Worm (Caenorhabditis elegans) whole organism, early embryonic: ENCODE measurements around the gene C08B6.8.

Source experiments
- B0310.2 ChIP-seq: sonication (generic microtip); optimal IDR thresholded peaks from 2 replicates; lab custom pipeline; 2016; ENCODE audit warnings: mild to moderate bottlenecking, missing genetic modification characterization, missing compliant biosample characterization
- F13C5.2 ChIP-seq: sonication (generic microtip); optimal IDR thresholded peaks from 2 replicates; lab custom pipeline; 2017; ENCODE audit warnings: mild to moderate bottlenecking, missing genetic modification characterization, inconsistent platforms, missing compliant biosample characterization
- aly-1 ChIP-seq: sonication (generic microtip); optimal IDR thresholded peaks from 2 replicates; lab custom pipeline; 2016; ENCODE audit warnings: missing genetic modification characterization, missing compliant biosample characterization
- ama-1 ChIP-seq: fragments of 150-350 bp; optimal IDR thresholded peaks from 2 replicates; lab custom pipeline; 2014
- ceh-13 ChIP-seq: fragments of 200-800 bp; sonication (Bioruptor generic); optimal IDR thresholded peaks from 2 replicates; lab custom pipeline; 2018; ENCODE audit warnings: mild to moderate bottlenecking, missing genetic modification characterization, missing compliant biosample characterization
- ceh-36 ChIP-seq: sonication (generic microtip); optimal IDR thresholded peaks from 2 replicates; lab custom pipeline; 2016; ENCODE audit warnings: missing genetic modification characterization, inconsistent platforms, missing compliant biosample characterization
- ets-7 ChIP-seq: sonication (generic microtip); optimal IDR thresholded peaks from 2 replicates; lab custom pipeline; 2016; ENCODE audit warnings: missing genotype, missing genetic modification characterization, missing compliant biosample characterization
- flt-1 ChIP-seq: fragments of 200-800 bp; sonication (Bioruptor generic); IDR thresholded peaks from 2 replicates; pipeline ENCODE4 v1.3.6; 2022; ENCODE audit warnings: missing genetic modification characterization, missing compliant biosample characterization
- hmbx-1 ChIP-seq: sonication (generic microtip); optimal IDR thresholded peaks from 2 replicates; lab custom pipeline; 2016; ENCODE audit warnings: mild to moderate bottlenecking, missing genetic modification characterization, missing compliant biosample characterization
- hmg-4 ChIP-seq: fragments of 200-800 bp; sonication (Bioruptor generic); optimal IDR thresholded peaks from 2 replicates; lab custom pipeline; 2018; ENCODE audit warnings: mild to moderate bottlenecking, missing genetic modification characterization, missing compliant biosample characterization
- hnd-1 ChIP-seq: sonication (generic microtip); optimal IDR thresholded peaks from 2 replicates; lab custom pipeline; 2016; ENCODE audit warnings: missing genetic modification characterization, missing compliant biosample characterization
- pes-1 ChIP-seq: fragments of 200-800 bp; sonication (Bioruptor generic); IDR thresholded peaks from 2 replicates; pipeline ENCODE4 v1.3.6; 2022; ENCODE audit warnings: missing genetic modification reagents, missing genetic modification characterization, missing compliant biosample characterization
- scrt-1 ChIP-seq: fragments of 200-800 bp; sonication (Bioruptor generic); IDR thresholded peaks from 2 replicates; pipeline ENCODE4 v1.3.6; 2022; ENCODE audit warnings: missing genetic modification characterization, missing compliant biosample characterization
- sea-1 ChIP-seq: fragments of 200-800 bp; sonication (Bioruptor generic); conservative IDR thresholded peaks from 2 replicates; pipeline ENCODE4 v1.3.6; 2022; ENCODE audit warnings: missing genetic modification characterization, missing compliant biosample characterization
- tbx-11 ChIP-seq: fragments of 200-800 bp; sonication (Bioruptor generic); IDR thresholded peaks from 2 replicates; pipeline ENCODE4 v1.3.6; 2022; ENCODE audit warnings: missing genetic modification characterization, missing compliant biosample characterization
- tbx-37 ChIP-seq: fragments of 200-800 bp; sonication (Bioruptor generic); conservative IDR thresholded peaks from 2 replicates; pipeline ENCODE4 v1.3.6; 2022; ENCODE audit warnings: missing genetic modification reagents, missing genetic modification characterization, missing compliant biosample characterization
- tra-4 ChIP-seq: sonication (generic microtip); optimal IDR thresholded peaks from 2 replicates; lab custom pipeline; 2017; ENCODE audit warnings: missing genetic modification characterization, missing compliant biosample characterization

C08B6.8 gene

DNA sequence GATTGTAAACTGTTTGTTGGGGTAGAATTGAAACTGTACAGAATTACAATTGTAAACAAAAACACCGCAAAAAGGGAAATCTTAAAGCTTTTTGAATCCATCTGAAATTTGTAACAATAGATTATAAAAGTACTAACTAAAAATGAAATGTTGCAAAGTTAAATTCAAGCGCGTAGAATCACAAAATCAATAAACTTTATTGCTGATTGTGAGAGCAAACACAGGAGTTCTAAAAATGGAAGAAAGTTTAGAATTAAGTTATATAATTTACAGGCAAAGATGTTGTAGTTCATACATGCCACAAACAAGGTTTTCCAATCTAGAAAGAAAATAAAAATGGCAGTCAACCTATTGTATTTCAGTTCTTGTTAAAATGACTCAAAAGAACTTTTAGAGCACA, 22.3 kb upstream of the C08B6.8 start, which contains the start of gene C08B6.3:
TSS of gene C08B6.3 (minus strand) at position 101 of the 400 bp plus-strand sequence.
- TF ChIP-seq B0310.2 (tag; lab: Kevin White, UChicago) (no peak), tra-4 (tag; lab: Kevin White, UChicago) (no peak), sea-1 (GFP tag; lab: Robert Waterston, UW) (no peak), hnd-1 (tag; lab: Kevin White, UChicago) (no peak), pes-1 (GFP tag; lab: Robert Waterston, UW) (no peak), ama-1 (no peak), hmg-4 (GFP tag; lab: Kevin White, UChicago) (no peak), tbx-11 (GFP tag; lab: Robert Waterston, UW) (no peak), hmbx-1 (tag; lab: Kevin White, UChicago) (no peak), tbx-37 (GFP tag; lab: Robert Waterston, UW) (no peak), scrt-1 (no peak), ceh-13 (GFP tag; lab: Kevin White, UChicago) (no peak), flt-1 (GFP tag; lab: Robert Waterston, UW) (no peak), aly-1 (tag; lab: Kevin White, UChicago) (no peak), ceh-36 (tag; lab: Kevin White, UChicago) (no peak), ets-7 (tag; lab: Kevin White, UChicago) (no peak), F13C5.2 (tag; lab: Kevin White, UChicago) (no peak)

DNA sequence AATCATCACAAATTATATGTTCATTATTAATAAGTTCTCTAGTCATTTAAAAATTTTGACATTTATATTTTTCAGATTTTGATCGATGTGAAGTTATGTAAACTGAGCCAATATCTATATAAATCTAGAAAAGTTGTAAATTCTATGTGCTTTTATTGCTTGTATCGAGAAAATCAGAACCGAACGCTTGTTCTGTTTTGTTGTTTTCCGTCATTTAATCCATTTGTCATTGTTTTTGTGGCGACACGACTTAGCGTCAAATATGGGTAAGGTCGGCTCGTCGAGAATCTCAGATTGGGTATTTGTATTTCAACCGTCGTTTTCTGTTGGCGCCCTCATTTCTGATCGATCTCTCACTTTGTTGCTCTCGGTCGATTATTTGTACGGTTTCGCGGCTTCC, 20.1 kb upstream of the C08B6.8 start, which contains the start of gene cht-5:
TSS of gene cht-5 (plus strand) at position 301 of the 400 bp plus-strand sequence.
- TF ChIP-seq flt-1 (GFP tag; lab: Robert Waterston, UW) (no peak), hmbx-1 (tag; lab: Kevin White, UChicago) (no peak), pes-1 (GFP tag; lab: Robert Waterston, UW) (no peak), tbx-37 (GFP tag; lab: Robert Waterston, UW) (no peak), hmg-4 (GFP tag; lab: Kevin White, UChicago) (no peak), ama-1 (no peak)

DNA sequence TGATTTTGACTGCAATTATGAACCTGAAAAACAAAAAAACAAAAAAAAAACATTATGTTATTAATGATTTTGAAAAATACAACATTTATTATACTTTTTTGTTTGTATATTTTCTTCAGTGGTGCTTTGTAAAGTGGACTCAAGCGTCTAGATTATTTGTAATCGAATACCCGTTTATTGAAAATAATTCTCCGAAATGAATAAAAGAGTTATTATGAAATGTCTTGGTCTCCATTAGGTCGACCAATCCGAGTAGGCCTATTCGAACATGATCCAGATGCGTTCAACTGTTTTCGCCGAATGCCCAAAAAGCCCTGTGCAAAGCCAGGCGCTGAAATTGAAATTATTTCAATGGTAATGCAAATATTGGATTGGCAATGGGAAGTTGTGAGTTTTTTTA, 17.0 kb upstream of the C08B6.8 start, which contains the start of gene C08B6.5:
TSS of gene C08B6.5 (plus strand) at position 301 of the 400 bp plus-strand sequence.
- no peak for TF ChIP-seq tra-4 (tag; lab: Kevin White, UChicago)

DNA sequence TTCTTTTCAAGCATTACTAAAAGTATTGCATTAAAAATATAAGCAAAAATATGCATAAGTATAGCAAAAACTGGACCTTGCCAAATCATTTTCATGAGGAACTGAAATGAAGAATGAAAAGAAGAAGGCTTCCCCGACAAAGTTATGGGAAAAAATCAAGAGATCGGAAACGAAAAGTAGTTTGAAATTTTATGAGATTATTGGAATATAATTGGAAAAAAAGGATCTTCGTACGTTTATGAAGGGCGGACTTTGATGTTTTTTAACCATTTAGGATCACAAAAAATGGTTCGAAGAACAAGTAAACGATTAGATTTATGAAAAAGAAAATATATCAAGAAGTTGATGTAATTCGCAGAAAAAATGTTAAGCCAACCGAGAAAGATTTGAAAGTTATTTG, 13.5 kb upstream of the C08B6.8 start, which contains the start of gene srxa-18:
TSS of gene srxa-18 (minus strand) at position 100 of the 400 bp plus-strand sequence.
- TF ChIP-seq F13C5.2 (tag; lab: Kevin White, UChicago): no peak
- TF ChIP-seq ama-1: no peak
- TF ChIP-seq hmg-4 (GFP tag; lab: Kevin White, UChicago): no peak
- TF ChIP-seq tra-4 (tag; lab: Kevin White, UChicago): no peak
- no peak for TF ChIP-seq ets-7 (tag; lab: Kevin White, UChicago)
- no peak for TF ChIP-seq hmbx-1 (tag; lab: Kevin White, UChicago)
- TF ChIP-seq scrt-1: no peak
- TF ChIP-seq hnd-1 (tag; lab: Kevin White, UChicago): no peak

DNA sequence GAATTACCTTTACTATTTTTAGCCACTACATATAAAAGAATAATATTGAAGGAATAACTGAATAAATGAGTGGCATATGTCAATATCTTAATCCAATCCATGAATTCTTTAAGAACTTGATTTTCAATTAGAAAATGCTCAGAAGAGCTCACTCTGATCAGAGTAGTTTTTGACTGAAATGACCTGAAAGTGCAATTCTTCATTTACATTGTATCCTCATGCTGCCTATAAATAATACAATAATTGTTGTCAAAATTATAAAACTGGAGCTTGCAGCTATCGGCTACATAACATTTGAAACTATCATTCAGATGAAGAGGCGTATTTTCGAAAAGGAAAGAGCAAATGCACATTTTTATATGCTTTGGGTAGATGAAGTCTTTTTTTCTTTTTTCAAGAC, 11.8 kb upstream of the C08B6.8 start, which contains the start of gene srxa-19:
TSS of gene srxa-19 (minus strand) at position 101 of the 400 bp plus-strand sequence.
- TF ChIP-seq scrt-1 (no peak), aly-1 (tag; lab: Kevin White, UChicago) (no peak), tbx-11 (GFP tag; lab: Robert Waterston, UW) (no peak), hmg-4 (GFP tag; lab: Kevin White, UChicago) (no peak)

DNA sequence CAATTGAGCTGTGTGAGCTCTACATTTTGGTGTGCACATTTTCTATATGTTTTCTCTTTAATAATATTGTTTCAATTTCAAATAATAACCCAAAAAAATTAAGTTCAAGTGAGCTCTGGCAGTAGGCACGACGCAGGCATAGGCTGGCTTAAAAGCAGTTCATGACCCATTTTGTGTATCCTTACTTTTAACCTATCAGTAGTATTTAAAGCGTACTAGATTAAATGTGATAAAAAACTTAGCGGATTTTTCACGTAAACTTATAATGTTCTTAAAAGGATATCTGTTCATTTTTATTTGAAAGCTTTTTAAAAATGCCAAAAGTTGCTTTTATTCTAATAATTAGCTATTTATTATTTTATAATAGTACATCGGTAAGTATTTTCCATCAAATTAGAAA, 11.1 kb upstream of the C08B6.8 start, which contains the start of gene C08B6.6:
TSS of gene C08B6.6 (plus strand) at position 301 of the 400 bp plus-strand sequence.
- no peak for TF ChIP-seq hnd-1 (tag; lab: Kevin White, UChicago)
- TF ChIP-seq hmg-4 (GFP tag; lab: Kevin White, UChicago): no peak
- TF ChIP-seq tbx-11 (GFP tag; lab: Robert Waterston, UW): no peak
- TF ChIP-seq tbx-37 (GFP tag; lab: Robert Waterston, UW): no peak
- TF ChIP-seq flt-1 (GFP tag; lab: Robert Waterston, UW): no peak
- TF ChIP-seq ceh-13 (GFP tag; lab: Kevin White, UChicago): no peak
- no peak for TF ChIP-seq aly-1 (tag; lab: Kevin White, UChicago)
- no peak for TF ChIP-seq tra-4 (tag; lab: Kevin White, UChicago)
- TF ChIP-seq sea-1 (GFP tag; lab: Robert Waterston, UW): no peak
- TF ChIP-seq ama-1: no peak
- no peak for TF ChIP-seq B0310.2 (tag; lab: Kevin White, UChicago)

DNA sequence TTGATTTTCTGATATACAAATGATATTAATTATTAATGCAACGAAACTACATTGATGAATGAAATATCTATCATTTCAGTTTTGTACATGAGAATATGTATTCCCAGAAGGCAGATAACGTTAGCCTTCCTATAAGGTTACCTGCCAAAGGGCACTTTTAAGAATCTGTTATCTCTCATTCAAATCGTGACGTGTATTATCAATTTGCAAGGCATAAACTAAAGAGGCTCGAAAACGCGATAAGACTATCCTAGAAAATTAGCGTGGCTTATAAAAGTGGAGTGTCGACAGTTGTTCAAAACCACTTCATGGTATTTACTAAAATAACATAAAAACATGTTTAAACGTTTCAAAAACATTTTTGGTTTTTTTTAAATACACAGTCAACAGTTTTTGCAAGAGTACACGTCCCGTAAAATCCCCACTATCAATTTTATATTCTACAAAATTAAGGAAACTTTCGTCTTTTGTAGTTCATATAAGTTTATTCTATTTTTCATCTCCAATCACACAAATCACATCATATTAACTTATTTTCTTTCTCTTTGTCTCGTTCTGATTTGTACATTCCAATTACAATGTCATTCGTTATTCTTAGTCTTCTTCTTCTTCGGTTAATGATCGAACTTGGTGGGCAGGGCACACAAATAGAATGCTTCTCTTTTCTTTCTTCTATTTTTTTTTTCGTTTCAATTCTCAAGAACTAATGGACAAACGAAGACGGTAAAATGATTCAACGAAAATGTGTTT, 9.5 kb upstream of the C08B6.8 start, which contains the start of gene C08B6.10:
TSS of gene C08B6.10 (plus strand) at position 700 of the 750 bp plus-strand sequence.
- TF ChIP-seq pes-1 (GFP tag; lab: Robert Waterston, UW) (no peak), tra-4 (tag; lab: Kevin White, UChicago) (no peak), scrt-1 (no peak), ceh-36 (tag; lab: Kevin White, UChicago) (no peak), hnd-1 (tag; lab: Kevin White, UChicago) (no peak), hmbx-1 (tag; lab: Kevin White, UChicago) (no peak), F13C5.2 (tag; lab: Kevin White, UChicago) (no peak), B0310.2 (tag; lab: Kevin White, UChicago) (no peak), ets-7 (tag; lab: Kevin White, UChicago) (no peak), hmg-4 (GFP tag; lab: Kevin White, UChicago) (no peak), tbx-37 (GFP tag; lab: Robert Waterston, UW) (no peak), aly-1 (tag; lab: Kevin White, UChicago) (no peak), tbx-11 (GFP tag; lab: Robert Waterston, UW) (no peak), ama-1 (no peak)
